Worm (Caenorhabditis elegans) whole organism, L3 larva: ENCODE data around the gene bub-3.

ENCODE experiments used
- ceh-16 ChIP-seq: sonication (generic microtip); optimal IDR thresholded peaks from 2 replicates; lab custom pipeline; 2017; ENCODE audit warnings: missing biosample characterization, missing genetic modification characterization
- daf-12 ChIP-seq: fragments of 150-350 bp; optimal IDR thresholded peaks from 2 replicates; lab custom pipeline; 2014; ENCODE audit warnings: missing biosample characterization, missing genetic modification reagents, missing genetic modification characterization
- lin-15B ChIP-seq: fragments of 150-350 bp; optimal IDR thresholded peaks from 2 replicates; lab custom pipeline; 2014; ENCODE audit warnings: missing biosample characterization, missing genetic modification characterization
- lin-39 ChIP-seq: fragments of 150-350 bp; optimal IDR thresholded peaks from 2 replicates; lab custom pipeline; 2018; ENCODE audit warnings: missing biosample characterization, missing genetic modification reagents, missing genetic modification characterization
- nhr-76 ChIP-seq: fragments of 150-350 bp; sonication (generic microtip); optimal IDR thresholded peaks from 5 replicates; lab custom pipeline; 2014; ENCODE audit warnings: missing biosample characterization, missing genetic modification characterization
- pqm-1 ChIP-seq: fragments of 150-350 bp; optimal IDR thresholded peaks from 2 replicates; lab custom pipeline; 2017; ENCODE audit warnings: missing biosample characterization, missing genetic modification characterization, inconsistent platforms
- snpc-4 ChIP-seq: fragments of 150-350 bp; optimal IDR thresholded peaks from 2 replicates; lab custom pipeline; 2014; ENCODE audit warnings: missing biosample characterization, missing genetic modification characterization
- unc-62 ChIP-seq: fragments of 150-350 bp; sonication (generic microtip); optimal IDR thresholded peaks from 4 replicates; lab custom pipeline; 2014; ENCODE audit warnings: missing biosample characterization, missing genetic modification reagents, missing genetic modification characterization
- zag-1 ChIP-seq: fragments of 150-350 bp; optimal IDR thresholded peaks from 2 replicates; lab custom pipeline; 2014; ENCODE audit warnings: missing biosample characterization, missing genetic modification characterization

DNA sequence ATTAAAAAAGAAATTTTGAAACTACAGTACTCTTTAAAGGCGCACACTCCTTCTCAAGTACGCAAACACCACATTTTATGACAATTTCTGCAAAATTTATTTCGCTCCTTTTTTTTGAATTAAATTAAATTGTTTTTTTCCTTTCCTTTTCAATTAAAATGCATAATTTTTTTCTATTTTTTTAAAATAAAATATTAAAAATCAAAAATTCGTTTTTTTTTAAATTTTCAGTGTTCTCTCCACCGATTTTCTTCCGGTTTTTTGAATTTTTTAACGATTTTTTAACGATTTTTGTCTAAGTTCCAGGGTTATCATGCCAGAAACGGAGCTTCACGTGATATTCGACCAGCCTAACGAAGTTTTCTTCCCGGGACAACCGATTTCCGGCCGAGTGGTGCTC is 32.2 kb downstream of the bub-3 start, which contains the start of gene arrd-13:
- no peak for TF ChIP-seq unc-62 (GFP tag; lab: Kevin White, UChicago)
- TF ChIP-seq zag-1 (tag; lab: Kevin White, UChicago): no peak
- TF ChIP-seq lin-39: no peak
- TF ChIP-seq lin-15B: no peak
- TF ChIP-seq daf-12: no peak
- TF ChIP-seq ceh-16 (tag; lab: Kevin White, UChicago): no peak
- TF ChIP-seq snpc-4: no peak
- TF ChIP-seq pqm-1: no peak
- no peak for TF ChIP-seq nhr-76
